Fruit fly (Drosophila melanogaster) S2 (cell line): ENCODE data around the gene salt.

Experiments
- CG8478 ChIP-seq: fragments of >200 bp; optimal IDR thresholded peaks from 2 replicates; lab custom pipeline; 2018
- CTCF ChIP-seq, 2 experiments: fragments of >200 bp; optimal IDR thresholded peaks; 2 replicates each; lab custom pipeline; 2018

DNA sequence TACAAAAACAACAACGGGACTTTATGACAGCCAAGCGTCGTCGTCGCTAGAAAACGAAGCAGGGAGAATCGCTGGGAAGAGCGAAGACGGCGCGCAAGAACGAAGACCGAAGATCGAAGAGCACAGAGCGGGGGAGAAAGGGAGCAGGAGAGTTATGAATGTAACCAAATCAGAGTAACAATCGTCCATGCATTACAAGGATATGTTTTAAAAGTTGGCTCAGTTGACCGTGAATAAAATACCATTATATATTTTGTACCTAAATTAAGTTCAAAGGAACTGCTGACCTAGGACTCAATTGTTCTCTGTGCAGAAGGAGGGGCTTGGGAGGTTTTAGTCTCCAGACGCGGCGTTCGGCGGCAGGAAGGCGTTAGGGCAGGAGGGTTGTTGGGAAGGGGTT lies 33.0 kb downstream of the salt start:
- no peak for TF ChIP-seq CG8478 (lab: Kevin White, UChicago)
- no peak for TF ChIP-seq CTCF (optimal IDR thresholded peaks at IDR 0.05; lab: Kevin White, UChicago)
